Fruit fly (Drosophila melanogaster): ENCODE data around the gene dlt.

- TF ChIP-seq CG12605 (GFP tag; IDR thresholded peaks at IDR 0.05) = no peak
- no peak for TF ChIP-seq CG9948 (tag; optimal IDR thresholded peaks at IDR 0.05)
- TF ChIP-seq Snoo (tag; optimal IDR thresholded peaks at IDR 0.05) = no peak
- no peak for TF ChIP-seq CG8301 (tag; optimal IDR thresholded peaks at IDR 0.05)
- no peak for TF ChIP-seq Pif1B (GFP tag; optimal IDR thresholded peaks at IDR 0.05)
- no peak for TF ChIP-seq gl (tag; optimal IDR thresholded peaks at IDR 0.05)
- TF ChIP-seq CG15710 (tag; optimal IDR thresholded peaks at IDR 0.05) = no peak
- TF ChIP-seq CG32121 (GFP tag; IDR thresholded peaks at IDR 0.05) = no peak
- no peak for TF ChIP-seq CG34367 (tag; optimal IDR thresholded peaks at IDR 0.05)
- no peak for TF ChIP-seq EcR (GFP tag; optimal IDR thresholded peaks at IDR 0.05)
- TF ChIP-seq rn (GFP tag; IDR thresholded peaks at IDR 0.05) = no peak
Observed at dm6 chr3L:1817405-1817804, 22.3 kb upstream of the dlt start.

All from whole organism, pupa.